Worm (Caenorhabditis elegans) whole organism, mixed stage, embryonic: ENCODE results near the gene cld-9.
A peak's percentile ranks its signal among the peaks of the same experiment; 100 is the strongest.

Experiments
- M03D4.4 ChIP-seq: sonication (generic microtip); optimal IDR thresholded peaks from 2 replicates; lab custom pipeline; 2017; ENCODE audit warnings: mild to moderate bottlenecking, missing genetic modification characterization, missing compliant biosample characterization
- bed-3 ChIP-seq: fragments of 200-800 bp; sonication (Bioruptor generic); optimal IDR thresholded peaks from 3 replicates; lab custom pipeline; 2018; ENCODE audit warnings: mild to moderate bottlenecking, missing genetic modification characterization, moderate library complexity, missing compliant biosample characterization
- blmp-1 ChIP-seq: fragments of 150-350 bp; optimal IDR thresholded peaks from 2 replicates; lab custom pipeline; 2014; ENCODE audit warnings: missing biosample characterization, missing genetic modification characterization
- ceh-39 ChIP-seq: fragments of 150-350 bp; optimal IDR thresholded peaks from 2 replicates; lab custom pipeline; 2014; ENCODE audit warnings: missing biosample characterization, missing genetic modification characterization
- ceh-43 ChIP-seq: fragments of 200-800 bp; sonication (Bioruptor generic); optimal IDR thresholded peaks from 2 replicates; lab custom pipeline; 2018; ENCODE audit warnings: mild to moderate bottlenecking, missing genetic modification characterization, moderate library complexity, missing compliant biosample characterization
- ceh-83 ChIP-seq: fragments of 200-800 bp; sonication (Bioruptor generic); optimal IDR thresholded peaks from 2 replicates; lab custom pipeline; 2018; ENCODE audit warnings: mild to moderate bottlenecking, missing genetic modification characterization, missing compliant biosample characterization
- ces-1 ChIP-seq: fragments of 150-350 bp; optimal IDR thresholded peaks from 2 replicates; lab custom pipeline; 2014; ENCODE audit warnings: missing biosample characterization, missing genetic modification reagents, missing genetic modification characterization
- cnd-1 ChIP-seq: fragments of 200-800 bp; sonication (Bioruptor generic); optimal IDR thresholded peaks from 2 replicates; lab custom pipeline; 2018; ENCODE audit warnings: mild to moderate bottlenecking, missing genetic modification characterization, missing compliant biosample characterization
- drap-1 ChIP-seq: fragments of 200-800 bp; sonication (Bioruptor generic); optimal IDR thresholded peaks from 3 replicates; lab custom pipeline; 2018; ENCODE audit warnings: mild to moderate bottlenecking, missing genetic modification characterization, missing compliant biosample characterization
- elt-1 ChIP-seq: sonication (generic microtip); optimal IDR thresholded peaks from 2 replicates; lab custom pipeline; 2017; ENCODE audit warnings: missing genetic modification characterization, mild to moderate bottlenecking, missing compliant biosample characterization, antibody characterized with exemption, moderate library complexity, borderline replicate concordance; ENCODE audit not compliant: insufficient read depth
- elt-3 ChIP-seq: fragments of 150-350 bp; optimal IDR thresholded peaks from 2 replicates; lab custom pipeline; 2014; ENCODE audit warnings: missing biosample characterization, missing genetic modification characterization
- flh-1 ChIP-seq: fragments of 200-800 bp; sonication (Bioruptor generic); optimal IDR thresholded peaks from 2 replicates; lab custom pipeline; 2018; ENCODE audit warnings: mild to moderate bottlenecking, missing genetic modification characterization, moderate library complexity, missing compliant biosample characterization
- ham-2 ChIP-seq: fragments of 200-800 bp; sonication (Bioruptor generic); optimal IDR thresholded peaks from 2 replicates; lab custom pipeline; 2018; ENCODE audit warnings: mild to moderate bottlenecking, missing genetic modification characterization, missing compliant biosample characterization
- hlh-1 ChIP-seq: fragments of 150-350 bp; optimal IDR thresholded peaks from 2 replicates; lab custom pipeline; 2014; ENCODE audit warnings: missing biosample characterization, missing genetic modification reagents, missing genetic modification characterization
- lin-13 ChIP-seq: fragments of 150-350 bp; optimal IDR thresholded peaks from 2 replicates; lab custom pipeline; 2014; ENCODE audit warnings: missing biosample characterization, missing genetic modification characterization
- lin-32 ChIP-seq: fragments of 200-800 bp; sonication (Bioruptor generic); optimal IDR thresholded peaks from 2 replicates; lab custom pipeline; 2018; ENCODE audit warnings: mild to moderate bottlenecking, missing genetic modification characterization, missing compliant biosample characterization
- lsy-2 ChIP-seq: fragments of 150-350 bp; optimal IDR thresholded peaks from 2 replicates; lab custom pipeline; 2014; ENCODE audit warnings: missing biosample characterization, missing genetic modification characterization
- mab-5 ChIP-seq: fragments of 150-350 bp; optimal IDR thresholded peaks from 2 replicates; lab custom pipeline; 2014; ENCODE audit warnings: missing biosample characterization, missing genetic modification characterization
- mep-1 ChIP-seq: fragments of 150-350 bp; optimal IDR thresholded peaks from 2 replicates; lab custom pipeline; 2017; ENCODE audit warnings: missing biosample characterization, missing genetic modification reagents, missing genetic modification characterization, inconsistent platforms
- mls-2 ChIP-seq: sonication (generic microtip); optimal IDR thresholded peaks from 2 replicates; lab custom pipeline; 2016; ENCODE audit warnings: mild to moderate bottlenecking, missing genetic modification characterization, moderate library complexity, missing compliant biosample characterization
- nhr-12 ChIP-seq: fragments of 150-350 bp; optimal IDR thresholded peaks from 2 replicates; lab custom pipeline; 2014; ENCODE audit warnings: missing biosample characterization, missing genetic modification characterization
- nhr-2 ChIP-seq: fragments of 150-350 bp; optimal IDR thresholded peaks from 2 replicates; lab custom pipeline; 2014; ENCODE audit warnings: missing biosample characterization, missing genetic modification characterization
- nhr-237 ChIP-seq: fragments of 150-350 bp; optimal IDR thresholded peaks from 2 replicates; lab custom pipeline; 2014; ENCODE audit warnings: missing biosample characterization, missing genetic modification characterization
- nhr-28 ChIP-seq: fragments of 150-350 bp; optimal IDR thresholded peaks from 2 replicates; lab custom pipeline; 2014; ENCODE audit warnings: missing biosample characterization, missing genetic modification characterization
- nhr-76 ChIP-seq: sonication (generic microtip); optimal IDR thresholded peaks from 2 replicates; lab custom pipeline; 2017; ENCODE audit warnings: missing biosample characterization, missing genetic modification characterization
- pha-4 ChIP-seq: fragments of 150-350 bp; optimal IDR thresholded peaks from 2 replicates; lab custom pipeline; 2018; ENCODE audit warnings: missing biosample characterization, missing genetic modification reagents, missing genetic modification characterization
- sem-2 ChIP-seq: fragments of 200-800 bp; sonication (Bioruptor generic); optimal IDR thresholded peaks from 2 replicates; lab custom pipeline; 2018; ENCODE audit warnings: mild to moderate bottlenecking, missing genetic modification characterization, missing compliant biosample characterization
- snpc-4 ChIP-seq: fragments of 150-350 bp; optimal IDR thresholded peaks from 2 replicates; lab custom pipeline; 2014; ENCODE audit warnings: missing biosample characterization, missing genetic modification characterization
- sptf-1 ChIP-seq: sonication (generic microtip); optimal IDR thresholded peaks from 2 replicates; lab custom pipeline; 2017; ENCODE audit warnings: mild to moderate bottlenecking, missing genetic modification characterization, moderate library complexity, missing compliant biosample characterization
- tbx-8 ChIP-seq: fragments of 200-800 bp; sonication (Bioruptor generic); optimal IDR thresholded peaks from 2 replicates; lab custom pipeline; 2018; ENCODE audit warnings: mild to moderate bottlenecking, missing genetic modification characterization, moderate library complexity, missing compliant biosample characterization
- unc-120 ChIP-seq: sonication (generic microtip); optimal IDR thresholded peaks from 2 replicates; lab custom pipeline; 2017; ENCODE audit warnings: missing genetic modification characterization, missing compliant biosample characterization; ENCODE audit not compliant: poor library complexity, severe bottlenecking
- unc-39 ChIP-seq: fragments of 150-350 bp; optimal IDR thresholded peaks from 2 replicates; lab custom pipeline; 2014; ENCODE audit warnings: missing biosample characterization, missing genetic modification characterization
- unc-62 ChIP-seq: fragments of 150-350 bp; optimal IDR thresholded peaks from 2 replicates; lab custom pipeline; 2014; ENCODE audit warnings: missing biosample characterization, missing genetic modification reagents, missing genetic modification characterization
- zip-8 ChIP-seq: fragments of 150-350 bp; optimal IDR thresholded peaks from 2 replicates; lab custom pipeline; 2014; ENCODE audit warnings: missing biosample characterization, missing genetic modification characterization
- ztf-11 ChIP-seq: fragments of 150-350 bp; optimal IDR thresholded peaks from 2 replicates; lab custom pipeline; 2014; ENCODE audit warnings: missing biosample characterization, missing genetic modification characterization

cld-9 gene

DNA sequence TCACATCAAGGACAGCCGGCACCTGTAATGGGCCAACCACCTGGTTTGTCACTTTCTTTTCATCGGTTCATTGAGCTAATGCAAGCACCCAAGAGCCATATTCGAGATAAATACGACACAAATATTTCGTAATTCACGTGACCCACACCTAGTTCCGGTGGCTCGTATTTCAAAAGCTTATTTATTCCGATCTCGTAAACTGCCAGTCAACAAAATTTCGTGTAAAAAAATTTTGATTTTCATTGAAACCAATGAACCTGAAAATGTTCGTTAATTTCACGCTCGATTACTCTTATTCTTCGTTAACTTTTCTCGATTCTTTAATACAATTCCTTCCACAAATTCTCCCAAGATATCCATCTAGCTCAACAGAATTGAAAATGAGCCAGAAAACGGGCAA lies 38.4 kb upstream of the cld-9 start:
- TF ChIP-seq lin-32 (GFP tag; lab: Kevin White, UChicago) (no peak), nhr-2 (no peak), ces-1 (GFP tag; lab: Kevin White, UChicago) (no peak), pha-4 (tag; lab: Kevin White, UChicago) (no peak), hlh-1 (tag; lab: Kevin White, UChicago) (no peak), elt-1 (tag; lab: Kevin White, UChicago) (no peak), tbx-8 (GFP tag; lab: Kevin White, UChicago) (no peak), M03D4.4 (tag; lab: Kevin White, UChicago) (no peak), lsy-2 (tag; lab: Kevin White, UChicago) (no peak), ham-2 (no peak), ceh-43 (GFP tag; lab: Kevin White, UChicago) (no peak), nhr-237 (tag; lab: Kevin White, UChicago) (no peak), ztf-11 (no peak), bed-3 (GFP tag; lab: Kevin White, UChicago) (no peak), sptf-1 (tag; lab: Kevin White, UChicago) (no peak), nhr-28 (no peak), snpc-4 (tag; lab: Kevin White, UChicago) (no peak), ceh-39 (tag; lab: Kevin White, UChicago) (no peak), mep-1 (tag; lab: Kevin White, UChicago) (no peak), zip-8 (tag; lab: Kevin White, UChicago) (no peak)
- TF ChIP-seq, all 35 proteins: peak for 0

DNA sequence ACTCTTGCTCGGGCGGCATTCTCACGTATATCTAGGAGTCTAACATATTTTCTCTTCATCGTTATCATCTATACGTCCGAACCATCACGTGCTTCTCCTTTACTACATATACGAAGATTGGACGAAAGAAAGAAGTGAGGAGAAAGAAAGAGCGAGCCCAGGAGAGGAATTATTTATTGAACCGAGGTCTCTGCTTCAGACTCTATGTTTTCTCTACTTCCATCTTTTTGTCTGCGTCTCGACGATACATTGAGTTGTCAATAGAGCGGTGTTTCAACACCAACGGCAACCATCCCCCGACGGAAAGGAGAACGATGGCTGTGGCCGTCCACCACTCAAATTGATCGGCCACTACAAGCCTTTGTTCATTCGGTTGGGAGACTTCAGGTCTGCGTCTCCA lies 37.7 kb upstream of the cld-9 start:
- TF ChIP-seq zip-8 (tag; lab: Kevin White, UChicago) (no peak), lin-32 (GFP tag; lab: Kevin White, UChicago) (no peak), hlh-1 (tag; lab: Kevin White, UChicago) (peak; percentile 47), ztf-11 (no peak), bed-3 (GFP tag; lab: Kevin White, UChicago) (no peak), lsy-2 (tag; lab: Kevin White, UChicago) (peak; percentile 75), ceh-43 (GFP tag; lab: Kevin White, UChicago) (peak; percentile 24), snpc-4 (tag; lab: Kevin White, UChicago) (no peak), ces-1 (GFP tag; lab: Kevin White, UChicago) (peak; percentile 59), cnd-1 (tag; lab: Kevin White, UChicago) (peak; percentile 9), unc-62 (peak; percentile 94), unc-39 (tag; lab: Kevin White, UChicago) (no peak), nhr-2 (peak; percentile 93), unc-120 (peak; percentile 91), elt-3 (tag; lab: Kevin White, UChicago) (no peak), elt-1 (tag; lab: Kevin White, UChicago) (no peak), nhr-237 (tag; lab: Kevin White, UChicago) (peak; percentile 82), nhr-12 (tag; lab: Kevin White, UChicago) (no peak), nhr-76 (tag; lab: Kevin White, UChicago) (no peak), mls-2 (peak; percentile 85), lin-13 (tag; lab: Kevin White, UChicago) (peak; percentile 78), nhr-28 (no peak), mab-5 (tag; lab: Kevin White, UChicago) (no peak), tbx-8 (GFP tag; lab: Kevin White, UChicago) (no peak), M03D4.4 (tag; lab: Kevin White, UChicago) (no peak), mep-1 (tag; lab: Kevin White, UChicago) (peak; percentile 81), drap-1 (GFP tag; lab: Kevin White, UChicago) (peak; percentile 43), ceh-83 (GFP tag; lab: Kevin White, UChicago) (no peak), pha-4 (tag; lab: Kevin White, UChicago) (peak; percentile 97), ceh-39 (tag; lab: Kevin White, UChicago) (peak; percentile 36), sptf-1 (tag; lab: Kevin White, UChicago) (peak; percentile 38), sem-2 (GFP tag; lab: Kevin White, UChicago) (no peak), flh-1 (no peak), blmp-1 (tag; lab: Kevin White, UChicago) (no peak), ham-2 (no peak)
